Worm (Caenorhabditis elegans) whole organism, L4/young adult: Measurements from ENCODE around the gene col-171.

Experiments
- W03F9.2 ChIP-seq: fragments of 150-350 bp; optimal IDR thresholded peaks from 2 replicates; lab custom pipeline; 2014; ENCODE audit warnings: missing biosample characterization, missing genetic modification characterization
- dao-5 ChIP-seq: sonication (generic microtip); optimal IDR thresholded peaks from 2 replicates; lab custom pipeline; 2016; ENCODE audit warnings: missing genotype, missing genetic modification characterization, moderate library complexity, missing compliant biosample characterization
- him-1 ChIP-seq: sonication (generic microtip); optimal IDR thresholded peaks from 2 replicates; lab custom pipeline; 2016; ENCODE audit warnings: missing genotype, missing genetic modification reagents, missing genetic modification characterization, missing compliant biosample characterization

ce11 chrX:6323129-6323528 is 11.0 kb upstream of the col-171 start, which contains the start of gene col-167:
- no peak for TF ChIP-seq him-1 (tag; lab: Kevin White, UChicago)
- no peak for TF ChIP-seq W03F9.2 (tag; lab: Kevin White, UChicago)
- no peak for TF ChIP-seq dao-5 (tag; lab: Kevin White, UChicago)
